Fruit fly (Drosophila melanogaster) whole organism, wandering third instar larva: ENCODE data around the gene CG10338.

Experiments used
- Abd-B ChIP-seq: fragments of >200 bp; optimal IDR thresholded peaks from 2 replicates; lab custom pipeline; 2017; ENCODE audit warnings: missing biosample characterization, missing genetic modification characterization
- Dif ChIP-seq: fragments of 200-275, 200-300 bp; sonication (Bioruptor generic); optimal IDR thresholded peaks from 2 replicates; lab custom pipeline; 2018; ENCODE audit warnings: missing biosample characterization, missing genetic modification characterization; ENCODE audit not compliant: partially characterized antibody
- GATAd ChIP-seq: sonication (Bioruptor generic); optimal IDR thresholded peaks from 2 replicates; lab custom pipeline; 2016; ENCODE audit warnings: missing biosample characterization, missing genetic modification characterization
- Hr78 ChIP-seq: fragments of >200 bp; optimal IDR thresholded peaks from 2 replicates; lab custom pipeline; 2017; ENCODE audit warnings: missing biosample characterization, missing genetic modification characterization
- Myc ChIP-seq: fragments of >200 bp; optimal IDR thresholded peaks from 2 replicates; lab custom pipeline; 2017
- fru ChIP-seq: fragments of 200-800 bp; sonication (Bioruptor generic); optimal IDR thresholded peaks from 3 replicates; lab custom pipeline; 2016; ENCODE audit warnings: missing biosample characterization, mild to moderate bottlenecking, missing genetic modification characterization
- h ChIP-seq: fragments of 200-800 bp; sonication (Bioruptor generic); optimal IDR thresholded peaks from 3 replicates; lab custom pipeline; 2016; ENCODE audit warnings: missing biosample characterization, mild to moderate bottlenecking, missing genetic modification characterization
- jim ChIP-seq: fragments of 175-275, 200-325 bp; sonication (Bioruptor generic); optimal IDR thresholded peaks from 2 replicates; lab custom pipeline; 2016; ENCODE audit warnings: missing biosample characterization, mild to moderate bottlenecking, missing genetic modification characterization
- pan ChIP-seq: fragments of >200 bp; optimal IDR thresholded peaks from 2 replicates; lab custom pipeline; 2017
- sv ChIP-seq: fragments of 200-800 bp; sonication (Bioruptor generic); optimal IDR thresholded peaks from 3 replicates; lab custom pipeline; 2016; ENCODE audit warnings: missing biosample characterization, missing genetic modification characterization

- TF ChIP-seq Myc (lab: Kevin White, UChicago) (no peak), Abd-B (GFP tag; lab: Kevin White, UChicago) (no peak), fru (GFP tag; lab: Kevin White, UChicago) (peak; percentile 45), h (GFP tag; lab: Kevin White, UChicago) (peak; percentile 57), GATAd (GFP tag; lab: Kevin White, UChicago) (no peak), Dif (GFP tag; lab: Kevin White, UChicago) (no peak), sv (no peak), jim (no peak), pan (lab: Kevin White, UChicago) (no peak), Hr78 (GFP tag; lab: Kevin White, UChicago) (no peak)
Measured at dm6 chr2L:18693877-18694723, 1.4 kb upstream of the CG10338 start.
